Worm (Caenorhabditis elegans) whole organism, late embryonic: Measurements from ENCODE around the gene Y59C2A.3.

Experiments used
- C38D4.7 ChIP-seq: fragments of 200-800 bp; sonication (Bioruptor generic); optimal IDR thresholded peaks from 2 replicates; lab custom pipeline; 2018; ENCODE audit warnings: mild to moderate bottlenecking, missing genetic modification characterization, moderate library complexity, missing compliant biosample characterization
- ceh-2 ChIP-seq: sonication (generic microtip); optimal IDR thresholded peaks from 2 replicates; lab custom pipeline; 2016; ENCODE audit warnings: missing genotype, missing genetic modification characterization, missing compliant biosample characterization
- ceh-22 ChIP-seq: sonication (generic microtip); optimal IDR thresholded peaks from 2 replicates; lab custom pipeline; 2017; ENCODE audit warnings: missing biosample characterization, missing genetic modification characterization
- elt-2 ChIP-seq: sonication (generic microtip); optimal IDR thresholded peaks from 2 replicates; lab custom pipeline; 2016; ENCODE audit warnings: missing genetic modification reagents, missing genetic modification characterization, missing compliant biosample characterization
- nfya-1 ChIP-seq: sonication (generic microtip); optimal IDR thresholded peaks from 2 replicates; lab custom pipeline; 2017; ENCODE audit warnings: missing genetic modification characterization, mild to moderate bottlenecking, missing compliant biosample characterization, antibody characterized with exemption, moderate library complexity
- pha-4 ChIP-seq: fragments of 150-350 bp; optimal IDR thresholded peaks from 2 replicates; lab custom pipeline; 2018; ENCODE audit warnings: missing biosample characterization, missing genetic modification reagents, missing genetic modification characterization
- sdc-2 ChIP-seq: sonication (generic microtip); optimal IDR thresholded peaks from 2 replicates; lab custom pipeline; 2016; ENCODE audit warnings: missing genotype, missing genetic modification characterization, missing compliant biosample characterization

DNA sequence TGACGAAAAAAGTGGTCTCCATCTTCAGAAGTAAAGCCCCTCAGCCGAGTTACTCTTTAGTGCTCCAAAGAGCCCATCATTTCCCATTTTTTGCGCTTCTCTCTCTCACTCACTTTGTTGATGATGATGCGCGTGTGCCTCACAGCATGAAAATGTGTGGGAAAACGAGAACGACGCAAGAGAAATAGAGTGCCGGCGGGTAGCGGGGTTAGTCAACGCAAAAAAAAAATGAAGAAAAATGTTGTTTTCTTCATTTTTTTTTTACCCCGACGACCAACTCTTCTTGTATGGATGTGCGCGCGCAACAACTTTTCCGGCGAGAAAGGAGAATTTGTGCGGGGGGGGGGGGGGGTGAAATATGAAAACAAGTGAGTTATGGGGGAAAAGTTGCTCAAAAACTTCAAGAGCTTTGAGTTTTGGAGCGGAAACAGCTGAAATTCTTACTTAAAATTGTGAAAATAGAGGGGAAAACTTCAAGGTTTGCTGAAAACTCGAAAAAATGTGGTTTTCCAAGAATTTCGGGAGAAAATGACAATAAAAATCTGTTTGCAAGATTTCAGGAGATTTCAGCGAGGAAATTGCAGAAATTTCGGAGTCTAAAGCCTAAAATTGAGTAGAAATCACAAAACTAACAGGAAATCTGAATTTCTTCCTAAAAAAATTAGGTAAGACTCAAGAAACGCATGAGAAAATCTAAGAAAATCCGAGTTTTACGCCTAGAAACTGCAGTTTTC lies 22.0 kb downstream of the Y59C2A.3 start, which contains the start of gene C33C12.1:
- TF ChIP-seq nfya-1 (tag; lab: Kevin White, UChicago) (no peak), C38D4.7 (GFP tag; lab: Kevin White, UChicago) (no peak), elt-2 (tag; lab: Kevin White, UChicago) (no peak), pha-4 (tag; lab: Kevin White, UChicago) (no peak), ceh-22 (tag; lab: Kevin White, UChicago) (no peak), sdc-2 (tag; lab: Kevin White, UChicago) (no peak), ceh-2 (no peak)
